Fruit fly (Drosophila melanogaster) whole organism, embryonic: ENCODE results near the gene CG1635.

Experiments used
- CG8944 ChIP-seq: fragments of 200-800 bp; sonication (Bioruptor generic); optimal IDR thresholded peaks from 3 replicates; lab custom pipeline; 2016; ENCODE audit warnings: missing biosample characterization, missing genetic modification characterization
- gsb-n ChIP-seq: fragments of 200-800 bp; sonication (Bioruptor generic); optimal IDR thresholded peaks from 3 replicates; lab custom pipeline; 2018; ENCODE audit warnings: missing biosample characterization, mild to moderate bottlenecking, missing genetic modification characterization

- TF ChIP-seq gsb-n (tag; lab: Kevin White, UChicago) (no peak), CG8944 (GFP tag; lab: Kevin White, UChicago) (no peak)
Measured at dm6 chr3R:31627186-31627585, 38.7 kb downstream of the CG1635 start.
